Fruit fly (Drosophila melanogaster): ENCODE results near the gene CG32547.

CG32547 gene

DNA sequence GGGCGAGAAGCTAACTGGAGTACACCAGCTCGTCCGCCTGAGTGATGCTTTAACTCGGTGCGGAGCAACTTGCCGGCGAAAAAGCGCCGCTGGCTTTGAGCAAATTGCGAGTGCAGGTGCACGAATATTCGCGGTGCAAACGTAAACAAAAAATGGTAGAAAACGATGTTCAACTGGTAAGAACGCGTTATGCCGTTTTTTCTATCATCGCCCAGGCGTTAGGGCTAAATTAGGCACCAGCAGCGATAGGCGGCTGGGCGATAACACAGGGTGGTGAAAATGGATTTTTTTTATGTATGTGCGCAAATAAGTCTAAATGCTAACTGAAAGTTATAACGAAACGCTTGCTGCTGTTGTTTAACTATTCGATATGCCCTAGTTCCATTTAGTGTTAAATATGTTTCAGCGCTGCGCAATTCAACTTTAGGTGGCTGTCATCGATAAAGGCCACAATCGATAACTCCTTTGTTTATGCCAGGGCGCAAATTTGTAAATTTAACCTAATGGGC is 20.4 kb upstream of the CG32547 start, which contains the start of the genes Pgant7 and Xrcc2 (continued):
- no peak for TF ChIP-seq al (GFP tag; IDR thresholded peaks at IDR 0.05)
- TF ChIP-seq scrt (GFP tag; optimal IDR thresholded peaks at IDR 0.05): no peak
- TF ChIP-seq gt (GFP tag; IDR thresholded peaks at IDR 0.05): no peak
- no peak for TF ChIP-seq sim (GFP tag; IDR thresholded peaks at IDR 0.05)
- TF ChIP-seq CG12104 (GFP tag; optimal IDR thresholded peaks at IDR 0.05): no peak
- no peak for TF ChIP-seq CG18011 (GFP tag; optimal IDR thresholded peaks at IDR 0.05)
- no peak for TF ChIP-seq Hmx (GFP tag; optimal IDR thresholded peaks at IDR 0.05)
- TF ChIP-seq CG10431 (GFP tag; optimal IDR thresholded peaks at IDR 0.05): peak; percentile 14
- no peak for TF ChIP-seq Hr51 (GFP tag; optimal IDR thresholded peaks at IDR 0.05)
- TF ChIP-seq Nf-YA (GFP tag; IDR thresholded peaks at IDR 0.05): no peak
- TF ChIP-seq Nf-YC (tag; optimal IDR thresholded peaks at IDR 0.05): no peak
- TF ChIP-seq wdn (GFP tag; IDR thresholded peaks at IDR 0.05): no peak
- no peak for TF ChIP-seq kay (GFP tag; optimal IDR thresholded peaks at IDR 0.05)
- peak; percentile 32; the same call in 1 of the 2 replicates for TF ChIP-seq inv (GFP tag; IDR thresholded peaks at IDR 0.05; ENCODE audit: partially characterized antibody)
- no peak for TF ChIP-seq GATAe (GFP tag; conservative IDR thresholded peaks at IDR 0.05)
- no peak for TF ChIP-seq PHDP (tag; optimal IDR thresholded peaks at IDR 0.05)
- TF ChIP-seq Six4 (GFP tag; optimal IDR thresholded peaks at IDR 0.05): no peak
- no peak for TF ChIP-seq Atf3 (GFP tag; optimal IDR thresholded peaks at IDR 0.05)
- TF ChIP-seq gsb (GFP tag; IDR thresholded peaks at IDR 0.05): no peak
- no peak for TF ChIP-seq fd96Cb (tag; optimal IDR thresholded peaks at IDR 0.05)
- no peak for TF ChIP-seq pnt (GFP tag; optimal IDR thresholded peaks at IDR 0.05)
- TF ChIP-seq Opbp (GFP tag; IDR thresholded peaks at IDR 0.05; ENCODE audit: partially characterized antibody): peak; percentile 55; the same call in 1 of the 3 replicates
- peak; percentile 79 for TF ChIP-seq CG2116 (GFP tag; optimal IDR thresholded peaks at IDR 0.05)
- TF ChIP-seq CHES-1-like (GFP tag; optimal IDR thresholded peaks at IDR 0.05): peak; percentile 42
- no peak for TF ChIP-seq MTF-1 (GFP tag; optimal IDR thresholded peaks at IDR 0.05; ENCODE audit: borderline replicate concordance)
- TF ChIP-seq corto (GFP tag; optimal IDR thresholded peaks at IDR 0.05): no peak
- no peak for TF ChIP-seq slou (GFP tag; optimal IDR thresholded peaks at IDR 0.05)
- TF ChIP-seq Dref (GFP tag; IDR thresholded peaks at IDR 0.05): peak; percentile 71
- no peak for TF ChIP-seq CG31441 (GFP tag; IDR thresholded peaks at IDR 0.05)
- TF ChIP-seq Mrtf (GFP tag; IDR thresholded peaks at IDR 0.05): no peak
- TF ChIP-seq CG2889 (GFP tag; IDR thresholded peaks at IDR 0.05): no peak
- TF ChIP-seq dysf (GFP tag; IDR thresholded peaks at IDR 0.05): no peak
- TF ChIP-seq hkb (optimal IDR thresholded peaks at IDR 0.05): no peak
- no peak for TF ChIP-seq hkb (GFP tag; IDR thresholded peaks at IDR 0.05)
- TF ChIP-seq chm (GFP tag; IDR thresholded peaks at IDR 0.05): no peak
- TF ChIP-seq CG12942 (GFP tag; optimal IDR thresholded peaks at IDR 0.05): no peak
- no peak for TF ChIP-seq rib (GFP tag; IDR thresholded peaks at IDR 0.05)
- TF ChIP-seq CG10565 (GFP tag; optimal IDR thresholded peaks at IDR 0.05): no peak
- TF ChIP-seq CG4617 (GFP tag; optimal IDR thresholded peaks at IDR 0.05; ENCODE audit: borderline replicate concordance): peak; percentile 42
- TF ChIP-seq CG17186 (GFP tag; optimal IDR thresholded peaks at IDR 0.05): peak; percentile 92
- no peak for TF ChIP-seq dmrt11E (tag; optimal IDR thresholded peaks at IDR 0.05)
- TF ChIP-seq B-H2 (GFP tag; optimal IDR thresholded peaks at IDR 0.05): no peak
- peak; percentile 20 for TF ChIP-seq CG17829 (tag; optimal IDR thresholded peaks at IDR 0.05)
- TF ChIP-seq CG5953 (GFP tag; IDR thresholded peaks at IDR 0.05): no peak
- TF ChIP-seq CG10959 (GFP tag; IDR thresholded peaks at IDR 0.05): no peak
- TF ChIP-seq mam (GFP tag; optimal IDR thresholded peaks at IDR 0.05): no peak
- TF ChIP-seq Hand (GFP tag; optimal IDR thresholded peaks at IDR 0.05): no peak
- TF ChIP-seq CG15514 (GFP tag; optimal IDR thresholded peaks at IDR 0.05): peak; percentile 57
- TF ChIP-seq CG6175 (GFP tag; IDR thresholded peaks at IDR 0.05): no peak
- TF ChIP-seq kni (GFP tag; optimal IDR thresholded peaks at IDR 0.05): no peak
- no peak for TF ChIP-seq CG7357 (GFP tag; IDR thresholded peaks at IDR 0.05)
- TF ChIP-seq cg (GFP tag; optimal IDR thresholded peaks at IDR 0.05): no peak

Measured in whole organism, embryonic.